Worm (Caenorhabditis elegans) whole organism, young adult: ENCODE results near the gene lgc-29.

ENCODE experiments used
- D2030.7 ChIP-seq: fragments of 200-800 bp; sonication (Bioruptor generic); IDR thresholded peaks from 2 replicates; pipeline ENCODE4 v1.3.6; 2022; ENCODE audit warnings: missing genetic modification reagents, missing genetic modification characterization, missing compliant biosample characterization
- F22D6.2 ChIP-seq: sonication (generic microtip); optimal IDR thresholded peaks from 2 replicates; lab custom pipeline; 2016; ENCODE audit warnings: mild to moderate bottlenecking, missing genetic modification characterization, missing compliant biosample characterization
- F23B12.7 ChIP-seq: sonication (generic microtip); optimal IDR thresholded peaks from 2 replicates; lab custom pipeline; 2017; ENCODE audit warnings: missing genetic modification characterization, mild to moderate bottlenecking, missing compliant biosample characterization, antibody characterized with exemption, moderate library complexity; ENCODE audit not compliant: insufficient read depth
- F37B4.10 ChIP-seq: fragments of 200-800 bp; sonication (Bioruptor generic); IDR thresholded peaks from 2 replicates; pipeline ENCODE4 v1.3.6; 2022; ENCODE audit warnings: missing genetic modification characterization, missing compliant biosample characterization
- Y53G8AR.9 ChIP-seq: fragments of 200-800 bp; sonication (Bioruptor generic); conservative IDR thresholded peaks from 2 replicates; pipeline ENCODE4 v1.3.6; 2022; ENCODE audit warnings: missing genetic modification reagents, missing genetic modification characterization, missing compliant biosample characterization
- ama-1 ChIP-seq, 3 experiments: fragments of 150-350 bp in 1 of 3; sonication (generic microtip) in 2 of 3; optimal IDR thresholded peaks; 2 replicates each; lab custom pipeline; 2014 to 2018; ENCODE audit warnings: missing biosample characterization in 2 of 3, missing genetic modification characterization in 2 of 3, missing genetic modification reagents in 2 of 3
- attf-3 ChIP-seq: fragments of 200-800 bp; sonication (Bioruptor generic); conservative IDR thresholded peaks from 2 replicates; pipeline ENCODE4 v1.3.6; 2022; ENCODE audit warnings: missing genetic modification reagents, missing genetic modification characterization, missing compliant biosample characterization
- egl-18 ChIP-seq: fragments of 200-800 bp; sonication (Bioruptor generic); IDR thresholded peaks from 2 replicates; pipeline ENCODE4 v1.3.6; 2022; ENCODE audit warnings: missing genetic modification reagents, missing genetic modification characterization, missing compliant biosample characterization
- pha-4 ChIP-seq: fragments of 150-350 bp; sonication (generic microtip); optimal IDR thresholded peaks from 2 replicates; lab custom pipeline; 2014; ENCODE audit warnings: missing biosample characterization, missing genetic modification reagents, missing genetic modification characterization
- snpc-1.3 ChIP-seq: sonication (generic microtip); optimal IDR thresholded peaks from 2 replicates; lab custom pipeline; 2017; ENCODE audit warnings: missing genetic modification characterization, mild to moderate bottlenecking, missing compliant biosample characterization, antibody characterized with exemption, moderate library complexity, missing genotype, missing genetic modification reagents; ENCODE audit not compliant: insufficient read depth
- snpc-4 ChIP-seq, 5 experiments: fragments of 150-350 bp in 1 of 5; sonication (generic microtip) in 4 of 5; optimal IDR thresholded peaks; 2 replicates each; lab custom pipeline; 2014 to 2018; ENCODE audit warnings: missing genetic modification characterization in 5 of 5, missing biosample characterization in 3 of 5, antibody characterized with exemption in 2 of 5, mild to moderate bottlenecking in 2 of 5, missing compliant biosample characterization in 2 of 5, missing genotype in 2 of 5, moderate library complexity in 2 of 5, missing genetic modification reagents in 1 of 5
- somi-1 ChIP-seq: fragments of 200-800 bp; sonication (Bioruptor generic); optimal IDR thresholded peaks from 2 replicates; lab custom pipeline; 2018; ENCODE audit warnings: mild to moderate bottlenecking, missing genetic modification characterization, missing compliant biosample characterization

- TF ChIP-seq ama-1 (optimal IDR thresholded peaks at IDR 0.05; lab: Kevin White, UChicago), result no peak
- no peak for TF ChIP-seq ama-1 (GFP tag; optimal IDR thresholded peaks at IDR 0.05; lab: Kevin White, UChicago)
- TF ChIP-seq snpc-1.3 (tag; lab: Kevin White, UChicago), result no peak
- no peak for TF ChIP-seq attf-3 (GFP tag; lab: Robert Waterston, UW)
- no peak for TF ChIP-seq D2030.7 (GFP tag; lab: Robert Waterston, UW)
- TF ChIP-seq snpc-4 (GFP tag; optimal IDR thresholded peaks at IDR 0.05; lab: Kevin White, UChicago), result no peak
- TF ChIP-seq snpc-4 (tag; optimal IDR thresholded peaks at IDR 0.05; lab: Kevin White, UChicago), result no peak
- no peak for TF ChIP-seq F22D6.2
- no peak for TF ChIP-seq egl-18 (GFP tag; lab: Robert Waterston, UW)
- TF ChIP-seq Y53G8AR.9 (GFP tag; lab: Robert Waterston, UW), result no peak
- TF ChIP-seq F23B12.7 (tag; lab: Kevin White, UChicago), result no peak
- no peak for TF ChIP-seq F37B4.10
- TF ChIP-seq pha-4 (tag; lab: Kevin White, UChicago), result no peak
- no peak for TF ChIP-seq somi-1 (GFP tag; lab: Kevin White, UChicago)
Observed at ce11 chrV:4144205-4144604, 5.4 kb downstream of the lgc-29 start, which contains the start of gene Y45G5AL.1.
